Worm (Caenorhabditis elegans): ENCODE measurements around the gene alp-1.

ce11 chrIV:8852194-8852593, at the start of gene alp-1:
- TF ChIP-seq zag-1 (tag; optimal IDR thresholded peaks at IDR 0.05): no peak
- no peak for TF ChIP-seq lsy-2 (tag; optimal IDR thresholded peaks at IDR 0.05)
- TF ChIP-seq nhr-77 (tag; optimal IDR thresholded peaks at IDR 0.05): no peak
- TF ChIP-seq skn-1 (tag; optimal IDR thresholded peaks at IDR 0.05): no peak
- TF ChIP-seq ama-1 (optimal IDR thresholded peaks at IDR 0.05): no peak
- TF ChIP-seq nhr-11 (tag; optimal IDR thresholded peaks at IDR 0.05): no peak

All from whole organism, L2 larva.